Fruit fly (Drosophila melanogaster) whole organism, embryonic: ENCODE data around the gene CG11279.

Source experiments
- B-H1 ChIP-seq: fragments of 200-800 bp; sonication (Bioruptor generic); IDR thresholded peaks from 3 replicates; pipeline ENCODE4 v1.3.6; 2022; ENCODE audit warnings: missing biosample characterization, missing genetic modification characterization
- B-H2 ChIP-seq: fragments of 200-800 bp; sonication (Bioruptor generic); optimal IDR thresholded peaks from 2 replicates; lab custom pipeline; 2018; ENCODE audit warnings: missing biosample characterization, mild to moderate bottlenecking, missing genetic modification characterization
- Blimp-1 ChIP-seq: fragments of 200-800 bp; sonication (Bioruptor generic); optimal IDR thresholded peaks from 3 replicates; lab custom pipeline; 2018; ENCODE audit warnings: missing biosample characterization, missing genetic modification characterization, mild to moderate bottlenecking, moderate library complexity, missing genetic modification reagents
- CG11456 ChIP-seq: fragments of 200-800 bp; sonication (Bioruptor generic); IDR thresholded peaks from 3 replicates; pipeline ENCODE4 v1.3.6; 2022; ENCODE audit warnings: missing biosample characterization, missing genetic modification characterization
- CG13123 ChIP-seq: fragments of 200-800 bp; sonication (Bioruptor generic); optimal IDR thresholded peaks from 2 replicates; lab custom pipeline; 2016; ENCODE audit warnings: missing biosample characterization, missing genetic modification characterization
- CG14014 ChIP-seq: fragments of 200-800 bp; sonication (Bioruptor generic); IDR thresholded peaks from 2 replicates; pipeline ENCODE4 v1.3.6; 2022; ENCODE audit warnings: missing biosample characterization, missing genetic modification characterization
- CG14667 ChIP-seq: fragments of 200-800 bp; sonication (Bioruptor generic); IDR thresholded peaks from 2 replicates; pipeline ENCODE4 v1.3.6; 2022; ENCODE audit warnings: missing biosample characterization, missing genetic modification characterization
- CG15514 ChIP-seq: fragments of 200-800 bp; sonication (Bioruptor generic); optimal IDR thresholded peaks from 3 replicates; lab custom pipeline; 2017; ENCODE audit warnings: missing biosample characterization, missing genetic modification characterization, mild to moderate bottlenecking, moderate library complexity, missing genetic modification reagents
- CG2875 ChIP-seq: fragments of 200-800 bp; sonication (Bioruptor generic); optimal IDR thresholded peaks from 2 replicates; lab custom pipeline; 2017; ENCODE audit warnings: missing biosample characterization, mild to moderate bottlenecking, missing genetic modification characterization, missing genetic modification reagents
- CG31224 ChIP-seq: fragments of 200-800 bp; sonication (Bioruptor generic); IDR thresholded peaks from 2 replicates; pipeline ENCODE4 v1.3.6; 2022; ENCODE audit warnings: missing biosample characterization, missing genetic modification characterization
- CG3407 ChIP-seq: fragments of 200-800 bp; sonication (Bioruptor generic); optimal IDR thresholded peaks from 2 replicates; lab custom pipeline; 2018; ENCODE audit warnings: missing biosample characterization, mild to moderate bottlenecking, missing genetic modification characterization
- CG42726 ChIP-seq: fragments of 200-800 bp; sonication (Bioruptor generic); IDR thresholded peaks from 2 replicates; pipeline ENCODE4 v1.3.6; 2022; ENCODE audit warnings: missing biosample characterization, missing genetic modification characterization; ENCODE audit not compliant: partially characterized antibody
- CG4282 ChIP-seq: fragments of 200-800 bp; sonication (Bioruptor generic); optimal IDR thresholded peaks from 2 replicates; lab custom pipeline; 2016; ENCODE audit warnings: missing biosample characterization, missing genetic modification characterization
- CG43689 ChIP-seq: fragments of 200-800 bp; sonication (Bioruptor generic); IDR thresholded peaks from 2 replicates; pipeline ENCODE4 v1.3.6; 2022; ENCODE audit warnings: missing biosample characterization, missing genetic modification characterization
- CG5953 ChIP-seq: fragments of 200-800 bp; sonication (Bioruptor generic); IDR thresholded peaks from 2 replicates; pipeline ENCODE4 v1.3.6; 2022; ENCODE audit warnings: missing biosample characterization, missing genetic modification characterization
- CG7271 ChIP-seq: fragments of 200-800 bp; sonication (Bioruptor generic); optimal IDR thresholded peaks from 2 replicates; lab custom pipeline; 2018; ENCODE audit warnings: missing biosample characterization, mild to moderate bottlenecking, missing genetic modification characterization, moderate library complexity
- CG7372 ChIP-seq: fragments of 200-800 bp; sonication (Bioruptor generic); IDR thresholded peaks from 2 replicates; pipeline ENCODE4 v1.3.6; 2022; ENCODE audit warnings: missing biosample characterization, missing genetic modification characterization
- CG7987 ChIP-seq: fragments of 200-800 bp; sonication (Bioruptor generic); optimal IDR thresholded peaks from 2 replicates; lab custom pipeline; 2018; ENCODE audit warnings: missing biosample characterization, mild to moderate bottlenecking, missing genetic modification characterization, moderate library complexity
- CG8290 ChIP-seq, 3 experiments: fragments of 200-800 bp; sonication (Bioruptor generic); optimal IDR thresholded peaks; 2 replicates each; lab custom pipeline; 2016 to 2019; ENCODE audit warnings: missing biosample characterization in 3 of 3, missing genetic modification characterization in 3 of 3, mild to moderate bottlenecking in 2 of 3, moderate library complexity in 1 of 3
- CG9609 ChIP-seq: fragments of 200-800 bp; sonication (Bioruptor generic); optimal IDR thresholded peaks from 3 replicates; lab custom pipeline; 2016; ENCODE audit warnings: missing biosample characterization, missing genetic modification characterization
- E2f1 ChIP-seq: fragments of 200-800 bp; sonication (Bioruptor generic); IDR thresholded peaks from 2 replicates; pipeline ENCODE4 v1.3.6; 2022; ENCODE audit warnings: missing biosample characterization, missing genetic modification characterization
- Fer3 ChIP-seq: fragments of 200-800 bp; sonication (Bioruptor generic); optimal IDR thresholded peaks from 2 replicates; lab custom pipeline; 2018; ENCODE audit warnings: missing biosample characterization, mild to moderate bottlenecking, missing genetic modification characterization, moderate library complexity
- HLHmδ ChIP-seq: fragments of 200-800 bp; sonication (Bioruptor generic); optimal IDR thresholded peaks from 2 replicates; lab custom pipeline; 2018; ENCODE audit warnings: missing biosample characterization, mild to moderate bottlenecking, missing genetic modification characterization, moderate library complexity
- Hr78 ChIP-seq, 2 experiments: fragments of 200-800 bp in 1 of 2; fragments of >200 bp in 1 of 2; sonication (Bioruptor generic) in 1 of 2; optimal IDR thresholded peaks; 2 replicates each; lab custom pipeline; 2017 to 2019; ENCODE audit warnings: missing biosample characterization in 2 of 2, missing genetic modification characterization in 2 of 2, mild to moderate bottlenecking in 1 of 2, moderate library complexity in 1 of 2
- Jarid2 ChIP-seq: fragments of 200-800 bp; sonication (Bioruptor generic); optimal IDR thresholded peaks from 3 replicates; lab custom pipeline; 2017; ENCODE audit warnings: mild to moderate bottlenecking, missing biosample characterization, missing genetic modification reagents, missing genetic modification characterization
- Lhr ChIP-seq: fragments of 200-800 bp; sonication (Bioruptor generic); optimal IDR thresholded peaks from 3 replicates; lab custom pipeline; 2017; ENCODE audit warnings: mild to moderate bottlenecking, missing biosample characterization, missing genetic modification reagents, missing genetic modification characterization
- Max ChIP-seq: fragments of 200-800 bp; sonication (Bioruptor generic); optimal IDR thresholded peaks from 2 replicates; lab custom pipeline; 2016; ENCODE audit warnings: missing biosample characterization, mild to moderate bottlenecking, missing genetic modification characterization
- Mes4 ChIP-seq: fragments of 200-800 bp; sonication (Bioruptor generic); optimal IDR thresholded peaks from 2 replicates; lab custom pipeline; 2016; ENCODE audit warnings: missing biosample characterization, missing genetic modification characterization
- Ptx1 ChIP-seq: fragments of 200-800 bp; sonication (Bioruptor generic); IDR thresholded peaks from 2 replicates; pipeline ENCODE4 v1.3.6; 2022; ENCODE audit warnings: missing biosample characterization, missing genetic modification characterization
- Taf1 ChIP-seq: fragments of 200-800 bp; sonication (Bioruptor generic); IDR thresholded peaks from 2 replicates; pipeline ENCODE4 v1.3.6; 2022; ENCODE audit warnings: missing biosample characterization, missing genetic modification characterization
- ase ChIP-seq: fragments of 200-800 bp; sonication (Bioruptor generic); IDR thresholded peaks from 3 replicates; pipeline ENCODE4 v1.3.6; 2022; ENCODE audit warnings: missing biosample characterization, missing genetic modification characterization
- bsh ChIP-seq, 2 experiments: fragments of 200-800 bp; sonication (Bioruptor generic); optimal IDR thresholded peaks; 2 replicates each; lab custom pipeline; 2017 to 2018; ENCODE audit warnings: mild to moderate bottlenecking in 2 of 2, missing biosample characterization in 2 of 2, missing genetic modification characterization in 2 of 2, moderate library complexity in 1 of 2
- cas ChIP-seq: fragments of 200-800 bp; sonication (Bioruptor generic); IDR thresholded peaks from 2 replicates; pipeline ENCODE4 v1.3.6; 2022; ENCODE audit warnings: missing biosample characterization, missing genetic modification characterization
- ems ChIP-seq: fragments of 200-800 bp; sonication (Bioruptor generic); optimal IDR thresholded peaks from 3 replicates; lab custom pipeline; 2016; ENCODE audit warnings: missing biosample characterization, missing genetic modification characterization
- gfzf ChIP-seq: fragments of 200-800 bp; sonication (Bioruptor generic); optimal IDR thresholded peaks from 2 replicates; lab custom pipeline; 2016; ENCODE audit warnings: missing biosample characterization, mild to moderate bottlenecking, missing genetic modification characterization, moderate library complexity
- grn ChIP-seq: fragments of 200-800 bp; sonication (Bioruptor generic); optimal IDR thresholded peaks from 3 replicates; lab custom pipeline; 2017; ENCODE audit warnings: missing biosample characterization, missing genetic modification characterization
- klu ChIP-seq: fragments of 200-800 bp; sonication (Bioruptor generic); IDR thresholded peaks from 2 replicates; pipeline ENCODE4 v1.3.6; 2022; ENCODE audit warnings: missing biosample characterization, missing genetic modification characterization
- lab ChIP-seq: fragments of 200-800 bp; sonication (Bioruptor generic); optimal IDR thresholded peaks from 3 replicates; lab custom pipeline; 2017; ENCODE audit warnings: missing biosample characterization, missing genetic modification characterization, mild to moderate bottlenecking, moderate library complexity, missing genetic modification reagents
- nom ChIP-seq: fragments of 200-800 bp; sonication (Bioruptor generic); optimal IDR thresholded peaks from 2 replicates; lab custom pipeline; 2017; ENCODE audit warnings: missing biosample characterization, missing genetic modification characterization, mild to moderate bottlenecking, moderate library complexity, missing genetic modification reagents
- otp ChIP-seq: fragments of 200-800 bp; sonication (Bioruptor generic); IDR thresholded peaks from 3 replicates; pipeline ENCODE4, ENCODE4 v1.3.6; 2022; ENCODE audit warnings: missing biosample characterization, missing genetic modification characterization
- seq ChIP-seq: fragments of 200-800 bp; sonication (Bioruptor generic); IDR thresholded peaks from 2 replicates; pipeline ENCODE4 v1.3.6; 2022; ENCODE audit warnings: missing biosample characterization, missing genetic modification characterization
- sisA ChIP-seq: fragments of 200-800 bp; sonication (Bioruptor generic); IDR thresholded peaks from 2 replicates; pipeline ENCODE4 v1.3.6; 2022; ENCODE audit warnings: missing biosample characterization, missing genetic modification characterization
- so ChIP-seq: fragments of 200-800 bp; sonication (Bioruptor generic); IDR thresholded peaks from 3 replicates; pipeline ENCODE4 v1.3.6; 2022; ENCODE audit warnings: missing biosample characterization, missing genetic modification characterization
- sqz ChIP-seq: fragments of 200-800 bp; sonication (Bioruptor generic); optimal IDR thresholded peaks from 3 replicates; lab custom pipeline; 2018; ENCODE audit warnings: missing biosample characterization, mild to moderate bottlenecking, missing genetic modification characterization
- tup ChIP-seq: fragments of 200-800 bp; sonication (Bioruptor generic); optimal IDR thresholded peaks from 2 replicates; lab custom pipeline; 2016; ENCODE audit warnings: missing biosample characterization, mild to moderate bottlenecking, missing genetic modification characterization, moderate library complexity
- unpg ChIP-seq: fragments of 200-800 bp; sonication (Bioruptor generic); optimal IDR thresholded peaks from 3 replicates; lab custom pipeline; 2018; ENCODE audit warnings: missing biosample characterization, mild to moderate bottlenecking, missing genetic modification characterization, moderate library complexity
- zf30C ChIP-seq: fragments of 200-800 bp; sonication (Bioruptor generic); optimal IDR thresholded peaks from 3 replicates; lab custom pipeline; 2018; ENCODE audit warnings: missing biosample characterization, mild to moderate bottlenecking, missing genetic modification characterization

CG11279 gene

DNA sequence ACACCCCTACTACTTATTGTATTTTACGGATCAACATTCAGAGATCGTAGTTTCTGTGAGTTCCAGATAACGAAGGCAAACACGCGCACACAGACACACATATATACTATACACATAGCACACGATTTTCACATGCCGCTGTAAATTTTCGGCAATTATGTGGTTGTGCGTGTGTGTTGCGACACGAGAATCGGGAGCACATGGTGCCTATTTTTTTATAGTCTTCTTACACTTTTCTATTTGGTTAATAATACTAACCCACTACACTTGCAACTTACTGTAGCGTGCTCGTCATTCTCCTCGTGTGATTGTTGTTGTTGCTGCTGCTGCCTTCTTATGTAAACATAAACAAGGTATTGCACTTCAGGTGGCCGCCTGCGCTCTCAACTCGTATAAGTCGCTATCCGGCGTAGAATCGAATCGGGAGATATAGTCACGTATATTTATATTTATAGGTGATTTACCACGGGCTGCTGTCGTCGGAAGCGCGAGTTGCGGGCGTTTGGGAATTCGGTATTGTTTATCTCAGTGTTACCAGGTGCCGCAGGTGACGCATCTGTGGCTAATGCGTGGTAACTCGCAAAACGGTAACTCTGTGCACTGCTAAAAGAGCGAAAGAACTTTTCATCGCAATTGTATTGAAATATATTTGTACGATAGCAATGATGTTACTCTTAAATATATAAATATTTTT, 24.5 kb upstream of the CG11279 start, which contains the start of gene Adk2 (continued):
- peak; percentile 74 for TF ChIP-seq HLHmδ
- peak; percentile 31 for TF ChIP-seq B-H2 (GFP tag; lab: Kevin White, UChicago)
- peak; percentile 67; the same call in 1 of the 3 replicates for TF ChIP-seq CG11456
- no peak for TF ChIP-seq Hr78 (GFP tag; optimal IDR thresholded peaks at IDR 0.05; lab: Kevin White, UChicago)
- TF ChIP-seq ems (GFP tag; lab: Kevin White, UChicago): peak; percentile 20
- TF ChIP-seq ase (GFP tag; lab: Robert Waterston, UW): 0 out of 3 replicates have a peak, but pooled peaks have one; percentile 25
- TF ChIP-seq so (GFP tag; lab: Robert Waterston, UW): 0 out of 3 replicates have a peak, but pooled peaks have one; percentile 34
- TF ChIP-seq CG13123 (GFP tag; lab: Kevin White, UChicago): no peak
- TF ChIP-seq Blimp-1: peak; percentile 3
- peak; percentile 22 for TF ChIP-seq lab (GFP tag; lab: Kevin White, UChicago)
- peak; percentile 28 for TF ChIP-seq Max
- peak; percentile 11 for TF ChIP-seq Mes4
- TF ChIP-seq Fer3 (tag; lab: Kevin White, UChicago): peak; percentile 10
- peak; percentile 12 for TF ChIP-seq CG9609
- TF ChIP-seq CG7372: peak; percentile 8; the same call in 1 of the 2 replicates
- no peak for TF ChIP-seq grn (GFP tag; lab: Kevin White, UChicago)
- no peak for TF ChIP-seq bsh (GFP tag; optimal IDR thresholded peaks at IDR 0.05; lab: Kevin White, UChicago)
- TF ChIP-seq Ptx1 (GFP tag; lab: Robert Waterston, UW): peak; percentile 71
- peak; percentile 47 for TF ChIP-seq sisA
- TF ChIP-seq CG8290 (GFP tag; optimal IDR thresholded peaks at IDR 0.05; lab: Kevin White, UChicago): no peak
- peak in 1 of 2 experiments; percentile 55 for TF ChIP-seq CG8290 (tag; optimal IDR thresholded peaks at IDR 0.05; lab: Kevin White, UChicago)
- peak; percentile 67 for TF ChIP-seq CG15514 (GFP tag; lab: Kevin White, UChicago)
- TF ChIP-seq cas (GFP tag; lab: Robert Waterston, UW): peak; percentile 34; the same call in 1 of the 2 replicates
- no peak for TF ChIP-seq CG4282 (GFP tag; lab: Kevin White, UChicago)
- peak; percentile 29 for TF ChIP-seq tup (GFP tag; lab: Kevin White, UChicago)
- peak; percentile 44 for TF ChIP-seq CG14014 (GFP tag; lab: Robert Waterston, UW)
- peak; percentile 74 for TF ChIP-seq zf30C
- TF ChIP-seq CG14667 (GFP tag; lab: Robert Waterston, UW): peak; percentile 51; the same call in 1 of the 2 replicates
- TF ChIP-seq CG2875 (GFP tag; lab: Kevin White, UChicago): no peak
- TF ChIP-seq gfzf: peak; percentile 79
- no peak; the same call in 1 of the 2 replicates for TF ChIP-seq seq
- no peak for TF ChIP-seq CG3407 (GFP tag; lab: Kevin White, UChicago)
- peak; percentile 30; the same call in 1 of the 2 replicates for TF ChIP-seq E2f1
- peak; percentile 49; the same call in 1 of the 2 replicates for TF ChIP-seq Taf1 (GFP tag; lab: Robert Waterston, UW)
- TF ChIP-seq unpg (GFP tag; lab: Kevin White, UChicago): no peak
- peak; percentile 31 for TF ChIP-seq Lhr (GFP tag; lab: Kevin White, UChicago)
- TF ChIP-seq nom (GFP tag; lab: Kevin White, UChicago): no peak
- TF ChIP-seq CG31224 (GFP tag; lab: Robert Waterston, UW): peak; percentile 26; the same call in 1 of the 2 replicates
- TF ChIP-seq sqz (GFP tag; lab: Kevin White, UChicago): no peak
- TF ChIP-seq otp (GFP tag; lab: Robert Waterston, UW): no peak
- TF ChIP-seq CG5953 (GFP tag; lab: Robert Waterston, UW): peak; percentile 42; the same call in 1 of the 2 replicates
- no peak for TF ChIP-seq CG43689 (GFP tag; lab: Robert Waterston, UW)
- peak; percentile 13 for TF ChIP-seq Jarid2
- TF ChIP-seq B-H1 (GFP tag; lab: Robert Waterston, UW): peak; percentile 20; the same call in 2 of the 3 replicates
- TF ChIP-seq CG7271 (tag; lab: Kevin White, UChicago): no peak
- 0 out of 2 replicates have a peak, but pooled peaks have one; percentile 16 for TF ChIP-seq klu (GFP tag; lab: Robert Waterston, UW)
- peak; percentile 34 for TF ChIP-seq CG7987 (GFP tag; lab: Kevin White, UChicago)
- TF ChIP-seq CG42726 (GFP tag; lab: Robert Waterston, UW): 0 out of 2 replicates have a peak, but pooled peaks have one; percentile 56
